Fruit fly (Drosophila melanogaster) whole organism, embryonic: ENCODE data around the gene DhpD.

Experiments used
- Antp ChIP-seq: fragments of 200-800 bp; sonication (Bioruptor generic); optimal IDR thresholded peaks from 3 replicates; lab custom pipeline; 2016; ENCODE audit warnings: missing biosample characterization, missing genetic modification characterization
- Asciz ChIP-seq: fragments of 200-800 bp; sonication (Bioruptor generic); optimal IDR thresholded peaks from 2 replicates; lab custom pipeline; 2017; ENCODE audit warnings: missing biosample characterization, mild to moderate bottlenecking, missing genetic modification characterization, missing genetic modification reagents
- B-H2 ChIP-seq: fragments of 200-800 bp; sonication (Bioruptor generic); optimal IDR thresholded peaks from 2 replicates; lab custom pipeline; 2018; ENCODE audit warnings: missing biosample characterization, mild to moderate bottlenecking, missing genetic modification characterization
- Bdp1 ChIP-seq: fragments of 200-800 bp; sonication (Bioruptor generic); optimal IDR thresholded peaks from 3 replicates; lab custom pipeline; 2016; ENCODE audit warnings: missing biosample characterization, missing genetic modification characterization
- CG10147 ChIP-seq: fragments of 200-800 bp; sonication (Bioruptor generic); optimal IDR thresholded peaks from 2 replicates; lab custom pipeline; 2019; ENCODE audit warnings: missing biosample characterization, mild to moderate bottlenecking, missing genetic modification characterization, moderate library complexity
- CG10979 ChIP-seq: fragments of 200-800 bp; sonication (Bioruptor generic); optimal IDR thresholded peaks from 2 replicates; lab custom pipeline; 2018; ENCODE audit warnings: missing biosample characterization, mild to moderate bottlenecking, missing genetic modification characterization, moderate library complexity
- CG11696 ChIP-seq: fragments of 200-800 bp; sonication (Bioruptor generic); IDR thresholded peaks from 2 replicates; pipeline ENCODE4 v1.3.6; 2022; ENCODE audit warnings: missing biosample characterization, missing genetic modification characterization
- CG11723 ChIP-seq: fragments of 200-800 bp; sonication (Bioruptor generic); optimal IDR thresholded peaks from 2 replicates; lab custom pipeline; 2017; ENCODE audit warnings: missing biosample characterization, mild to moderate bottlenecking, missing genetic modification characterization
- CG12219 ChIP-seq: fragments of 200-800 bp; sonication (Bioruptor generic); optimal IDR thresholded peaks from 3 replicates; lab custom pipeline; 2018; ENCODE audit warnings: missing biosample characterization, mild to moderate bottlenecking, missing genetic modification characterization
- CG12236 ChIP-seq: fragments of 200-800 bp; sonication (Bioruptor generic); optimal IDR thresholded peaks from 2 replicates; lab custom pipeline; 2016; ENCODE audit warnings: missing biosample characterization, missing genetic modification characterization
- CG12391 ChIP-seq: fragments of 200-800 bp; sonication (Bioruptor generic); optimal IDR thresholded peaks from 3 replicates; lab custom pipeline; 2018; ENCODE audit warnings: missing biosample characterization, mild to moderate bottlenecking, missing genetic modification characterization, moderate library complexity
- CG12744 ChIP-seq: fragments of 200-800 bp; sonication (Bioruptor generic); optimal IDR thresholded peaks from 2 replicates; lab custom pipeline; 2016; ENCODE audit warnings: missing biosample characterization, missing genetic modification characterization
- CG13424 ChIP-seq: fragments of 200-800 bp; sonication (Bioruptor generic); optimal IDR thresholded peaks from 2 replicates; lab custom pipeline; 2019; ENCODE audit warnings: missing biosample characterization, mild to moderate bottlenecking, missing genetic modification characterization, moderate library complexity
- CG14441 ChIP-seq: fragments of 200-800 bp; sonication (Bioruptor generic); IDR thresholded peaks from 2 replicates; pipeline ENCODE4 v1.3.6; 2022; ENCODE audit warnings: missing biosample characterization, missing genetic modification characterization
- CG14860 ChIP-seq: fragments of 200-800 bp; sonication (Bioruptor generic); IDR thresholded peaks from 3 replicates; pipeline ENCODE4 v1.3.6; 2022; ENCODE audit warnings: missing biosample characterization, missing genetic modification characterization; ENCODE audit not compliant: partially characterized antibody
- CG16779 ChIP-seq: fragments of 200-800 bp; sonication (Bioruptor generic); IDR thresholded peaks from 2 replicates; pipeline ENCODE4 v1.3.6; 2022; ENCODE audit warnings: missing biosample characterization, missing genetic modification characterization
- CG2678 ChIP-seq: fragments of 200-800 bp; sonication (Bioruptor generic); optimal IDR thresholded peaks from 3 replicates; lab custom pipeline; 2019; ENCODE audit warnings: missing biosample characterization, mild to moderate bottlenecking, missing genetic modification characterization, moderate library complexity
- CG31388 ChIP-seq: fragments of 200-800 bp; sonication (Bioruptor generic); optimal IDR thresholded peaks from 2 replicates; lab custom pipeline; 2016; ENCODE audit warnings: missing biosample characterization, missing genetic modification characterization
- CG33557 ChIP-seq: fragments of 200-800 bp; sonication (Bioruptor generic); optimal IDR thresholded peaks from 2 replicates; lab custom pipeline; 2019; ENCODE audit warnings: missing biosample characterization, mild to moderate bottlenecking, missing genetic modification characterization, moderate library complexity
- CG34422 ChIP-seq: fragments of 200-800 bp; sonication (Bioruptor generic); IDR thresholded peaks from 3 replicates; pipeline ENCODE4 v1.3.6; 2022; ENCODE audit warnings: missing biosample characterization, missing genetic modification characterization
- CG3838 ChIP-seq: fragments of 200-800 bp; sonication (Bioruptor generic); optimal IDR thresholded peaks from 3 replicates; lab custom pipeline; 2016; ENCODE audit warnings: missing biosample characterization, missing genetic modification characterization
- CG6689 ChIP-seq: fragments of 200-800 bp; sonication (Bioruptor generic); IDR thresholded peaks from 2 replicates; pipeline ENCODE4 v1.3.6; 2022; ENCODE audit warnings: missing biosample characterization, missing genetic modification characterization
- CG7556 ChIP-seq: fragments of 200-800 bp; sonication (Bioruptor generic); optimal IDR thresholded peaks from 2 replicates; lab custom pipeline; 2017; ENCODE audit warnings: missing biosample characterization, mild to moderate bottlenecking, missing genetic modification characterization
- CG8388 ChIP-seq: fragments of 200-800 bp; sonication (Bioruptor generic); optimal IDR thresholded peaks from 2 replicates; lab custom pipeline; 2019; ENCODE audit warnings: missing biosample characterization, mild to moderate bottlenecking, missing genetic modification characterization, moderate library complexity
- CoRest ChIP-seq: fragments of 200-800 bp; sonication (Bioruptor generic); optimal IDR thresholded peaks from 3 replicates; lab custom pipeline; 2018; ENCODE audit warnings: missing biosample characterization, mild to moderate bottlenecking, missing genetic modification characterization, moderate library complexity
- CrebB ChIP-seq: fragments of 200-800 bp; sonication (Bioruptor generic); optimal IDR thresholded peaks from 3 replicates; lab custom pipeline; 2018; ENCODE audit warnings: missing biosample characterization, mild to moderate bottlenecking, missing genetic modification characterization
- Dref ChIP-seq: fragments of 200-800 bp; sonication (Bioruptor generic); IDR thresholded peaks from 2 replicates; pipeline ENCODE4 v1.3.6; 2022; ENCODE audit warnings: missing biosample characterization, missing genetic modification characterization
- Max ChIP-seq: fragments of 200-800 bp; sonication (Bioruptor generic); optimal IDR thresholded peaks from 2 replicates; lab custom pipeline; 2016; ENCODE audit warnings: missing biosample characterization, mild to moderate bottlenecking, missing genetic modification characterization
- Mrtf ChIP-seq: fragments of 200-800 bp; sonication (Bioruptor generic); IDR thresholded peaks from 3 replicates; pipeline ENCODE4 v1.3.6; 2022; ENCODE audit warnings: missing biosample characterization, missing genetic modification characterization
- Myb ChIP-seq: fragments of 200-800 bp; sonication (Bioruptor generic); optimal IDR thresholded peaks from 2 replicates; lab custom pipeline; 2016; ENCODE audit warnings: missing biosample characterization, missing genetic modification characterization
- Nf-YA ChIP-seq: fragments of 200-800 bp; sonication (Bioruptor generic); IDR thresholded peaks from 2 replicates; pipeline ENCODE4 v1.3.6; 2022; ENCODE audit warnings: missing biosample characterization, missing genetic modification characterization
- Nf-YC ChIP-seq: fragments of 200-800 bp; optimal IDR thresholded peaks from 3 replicates; lab custom pipeline; 2019; ENCODE audit warnings: missing biosample characterization, mild to moderate bottlenecking, missing genetic modification characterization, moderate library complexity
- Oli ChIP-seq: fragments of 200-800 bp; sonication (Bioruptor generic); optimal IDR thresholded peaks from 2 replicates; lab custom pipeline; 2018; ENCODE audit warnings: missing biosample characterization, mild to moderate bottlenecking, missing genetic modification characterization, moderate library complexity
- Scr ChIP-seq: fragments of 200-800 bp; sonication (Bioruptor generic); IDR thresholded peaks from 2 replicates; pipeline ENCODE4 v1.3.6; 2022; ENCODE audit warnings: missing biosample characterization, missing genetic modification characterization; ENCODE audit not compliant: partially characterized antibody
- Six4 ChIP-seq: fragments of 200-800 bp; sonication (Bioruptor generic); optimal IDR thresholded peaks from 2 replicates; lab custom pipeline; 2016; ENCODE audit warnings: missing biosample characterization, missing genetic modification characterization
- ab ChIP-seq: fragments of 200-800 bp; sonication (Bioruptor generic); optimal IDR thresholded peaks from 2 replicates; lab custom pipeline; 2016; ENCODE audit warnings: missing biosample characterization, missing genetic modification characterization
- ac ChIP-seq: fragments of 200-800 bp; sonication (Bioruptor generic); optimal IDR thresholded peaks from 3 replicates; lab custom pipeline; 2017; ENCODE audit warnings: missing biosample characterization, mild to moderate bottlenecking, missing genetic modification characterization
- bowl ChIP-seq: fragments of 200-800 bp; sonication (Bioruptor generic); IDR thresholded peaks from 2 replicates; pipeline ENCODE4 v1.3.6; 2022; ENCODE audit warnings: missing biosample characterization, missing genetic modification characterization
- caup ChIP-seq: fragments of 200-800 bp; sonication (Bioruptor generic); optimal IDR thresholded peaks from 3 replicates; lab custom pipeline; 2017; ENCODE audit warnings: missing biosample characterization, mild to moderate bottlenecking, missing genetic modification characterization, moderate library complexity; ENCODE audit not compliant: severe bottlenecking
- chm ChIP-seq: fragments of 200-800 bp; sonication (Bioruptor generic); IDR thresholded peaks from 2 replicates; pipeline ENCODE4 v1.3.6; 2022; ENCODE audit warnings: missing biosample characterization, missing genetic modification characterization
- dmrt99B ChIP-seq: fragments of 200-800 bp; sonication (Bioruptor generic); optimal IDR thresholded peaks from 2 replicates; lab custom pipeline; 2018; ENCODE audit warnings: missing biosample characterization, mild to moderate bottlenecking, missing genetic modification characterization, moderate library complexity
- kni ChIP-seq: fragments of 200-800 bp; sonication (Bioruptor generic); optimal IDR thresholded peaks from 3 replicates; lab custom pipeline; 2017; ENCODE audit warnings: mild to moderate bottlenecking, missing biosample characterization, missing genetic modification reagents, missing genetic modification characterization
- lola ChIP-seq, 3 experiments: fragments of >200 bp in 2 of 3; fragments of 200-800 bp in 1 of 3; sonication (Bioruptor generic) in 1 of 3; optimal IDR thresholded peaks; 2 replicates each; lab custom pipeline; 2017 to 2019; ENCODE audit warnings: missing biosample characterization in 3 of 3, missing genetic modification characterization in 3 of 3, mild to moderate bottlenecking in 1 of 3, moderate library complexity in 1 of 3
- luna ChIP-seq: fragments of 200-800 bp; sonication (Bioruptor generic); optimal IDR thresholded peaks from 2 replicates; lab custom pipeline; 2016; ENCODE audit warnings: missing biosample characterization, missing genetic modification characterization
- org-1 ChIP-seq: fragments of 200-800 bp; sonication (Bioruptor generic); optimal IDR thresholded peaks from 2 replicates; lab custom pipeline; 2017; ENCODE audit warnings: missing biosample characterization, missing genetic modification characterization
- pzg ChIP-seq: fragments of 200-800 bp; sonication (Bioruptor generic); optimal IDR thresholded peaks from 3 replicates; lab custom pipeline; 2018; ENCODE audit warnings: missing biosample characterization, mild to moderate bottlenecking, missing genetic modification characterization, moderate library complexity
- sd ChIP-seq: fragments of 200-800 bp; sonication (Bioruptor generic); optimal IDR thresholded peaks from 3 replicates; lab custom pipeline; 2018; ENCODE audit warnings: missing biosample characterization, mild to moderate bottlenecking, missing genetic modification characterization, moderate library complexity
- slou ChIP-seq: fragments of 200-800 bp; sonication (Bioruptor generic); optimal IDR thresholded peaks from 3 replicates; lab custom pipeline; 2016; ENCODE audit warnings: missing biosample characterization, missing genetic modification characterization
- slp2 ChIP-seq: fragments of 200-800 bp; sonication (Bioruptor generic); optimal IDR thresholded peaks from 2 replicates; lab custom pipeline; 2016; ENCODE audit warnings: missing biosample characterization, missing genetic modification characterization
- sr ChIP-seq: fragments of 200-800 bp; sonication (Bioruptor generic); IDR thresholded peaks from 3 replicates; pipeline ENCODE4 v1.3.6; 2022; ENCODE audit warnings: missing biosample characterization, missing genetic modification characterization
- usp ChIP-seq: fragments of >200 bp; optimal IDR thresholded peaks from 2 replicates; lab custom pipeline; 2017; ENCODE audit warnings: missing biosample characterization, missing genetic modification characterization
- yki ChIP-seq: fragments of >200 bp; optimal IDR thresholded peaks from 3 replicates; lab custom pipeline; 2018

DhpD gene

dm6 chr3R:4220780-4221179, 8.3 kb downstream of the DhpD start (continued):
- no peak for TF ChIP-seq caup
- TF ChIP-seq CG8388: no peak
- TF ChIP-seq luna: peak; percentile 45
- TF ChIP-seq chm (GFP tag; lab: Robert Waterston, UW): peak; percentile 54; the same call in 1 of the 2 replicates
- TF ChIP-seq slou (GFP tag; lab: Kevin White, UChicago): no peak
- no peak for TF ChIP-seq CG12744
- TF ChIP-seq CG12391: no peak
- no peak for TF ChIP-seq Asciz (GFP tag; lab: Kevin White, UChicago)
- peak; percentile 65 for TF ChIP-seq Myb (GFP tag; lab: Kevin White, UChicago)
- TF ChIP-seq CG3838: no peak
- TF ChIP-seq CG13424: peak; percentile 14
- no peak for TF ChIP-seq sd (tag; lab: Kevin White, UChicago)
- no peak for TF ChIP-seq kni
- TF ChIP-seq CG16779 (GFP tag; lab: Robert Waterston, UW): no peak
- no peak for TF ChIP-seq CG14441 (GFP tag; lab: Robert Waterston, UW)
- peak; percentile 36 for TF ChIP-seq Antp (GFP tag; lab: Kevin White, UChicago)
- TF ChIP-seq CoRest (tag; lab: Kevin White, UChicago): peak; percentile 32
- no peak for TF ChIP-seq CG10147 (GFP tag; lab: Kevin White, UChicago)
- TF ChIP-seq B-H2 (GFP tag; lab: Kevin White, UChicago): peak; percentile 62
- TF ChIP-seq CG31388: no peak
- no peak for TF ChIP-seq usp
- peak; percentile 97 for TF ChIP-seq pzg (GFP tag; lab: Kevin White, UChicago)
- no peak for TF ChIP-seq org-1
- no peak for TF ChIP-seq slp2 (GFP tag; lab: Kevin White, UChicago)
- TF ChIP-seq Nf-YC (tag; lab: Kevin White, UChicago): peak; percentile 46
- no peak for TF ChIP-seq ac (GFP tag; lab: Kevin White, UChicago)
- no peak for TF ChIP-seq lola (GFP tag; optimal IDR thresholded peaks at IDR 0.05; lab: Kevin White, UChicago)
- no peak for TF ChIP-seq Mrtf (GFP tag; lab: Robert Waterston, UW)
- no peak for TF ChIP-seq bowl
- TF ChIP-seq CG12236 (GFP tag; lab: Kevin White, UChicago): no peak
- peak; percentile 4 for TF ChIP-seq CG10979
- TF ChIP-seq CG6689 (GFP tag; lab: Robert Waterston, UW): no peak
- no peak for TF ChIP-seq Max
- no peak for TF ChIP-seq CG12219
- TF ChIP-seq Dref: peak; percentile 100
- TF ChIP-seq Six4 (GFP tag; lab: Kevin White, UChicago): no peak
- no peak for TF ChIP-seq CG33557
- TF ChIP-seq CG7556 (GFP tag; lab: Kevin White, UChicago): no peak
- peak; percentile 95 for TF ChIP-seq Scr
- no peak for TF ChIP-seq Oli
- no peak for TF ChIP-seq Bdp1 (GFP tag; lab: Kevin White, UChicago)
- peak; percentile 56; the same call in 2 of the 3 replicates for TF ChIP-seq CG34422 (GFP tag; lab: Robert Waterston, UW)
- no peak for TF ChIP-seq CG2678 (tag; lab: Kevin White, UChicago)
- peak; percentile 96 for TF ChIP-seq CG14860 (GFP tag; lab: Robert Waterston, UW)
- no peak for TF ChIP-seq yki (lab: Kevin White, UChicago)
- no peak for TF ChIP-seq CG11723
- TF ChIP-seq CrebB: no peak
- no peak for TF ChIP-seq ab (GFP tag; lab: Kevin White, UChicago)
- no peak for TF ChIP-seq sr (GFP tag; lab: Robert Waterston, UW)
- no peak for TF ChIP-seq CG11696
- TF ChIP-seq dmrt99B (tag; lab: Kevin White, UChicago): no peak
- no peak for TF ChIP-seq Nf-YA (GFP tag; lab: Robert Waterston, UW)
